Worm (Caenorhabditis elegans) whole organism, L2 larva: ENCODE measurements around the gene grd-9.

Experiments
- F13H6.1 ChIP-seq: sonication (generic microtip); optimal IDR thresholded peaks from 2 replicates; lab custom pipeline; 2016; ENCODE audit warnings: missing genetic modification characterization, missing compliant biosample characterization
- R02D3.7 ChIP-seq: fragments of 150-350 bp; optimal IDR thresholded peaks from 2 replicates; lab custom pipeline; 2014; ENCODE audit warnings: missing biosample characterization, missing genetic modification characterization
- Y55F3AM.14 ChIP-seq: fragments of 200-800 bp; sonication (Bioruptor generic); optimal IDR thresholded peaks from 2 replicates; lab custom pipeline; 2018; ENCODE audit warnings: mild to moderate bottlenecking, missing genetic modification characterization, missing compliant biosample characterization
- ZK546.5 ChIP-seq: sonication (generic microtip); optimal IDR thresholded peaks from 2 replicates; lab custom pipeline; 2017; ENCODE audit warnings: missing biosample characterization, missing genetic modification characterization
- alr-1 ChIP-seq: fragments of 150-350 bp; optimal IDR thresholded peaks from 2 replicates; lab custom pipeline; 2014; ENCODE audit warnings: missing biosample characterization, missing genetic modification characterization
- aly-2 ChIP-seq: fragments of 150-350 bp; optimal IDR thresholded peaks from 2 replicates; lab custom pipeline; 2014; ENCODE audit warnings: missing biosample characterization, missing genetic modification characterization
- blmp-1 ChIP-seq: sonication (generic microtip); optimal IDR thresholded peaks from 2 replicates; lab custom pipeline; 2017; ENCODE audit warnings: missing genetic modification characterization, mild to moderate bottlenecking, missing compliant biosample characterization, antibody characterized with exemption, moderate library complexity; ENCODE audit not compliant: insufficient read depth
- ceh-16 ChIP-seq: fragments of 150-350 bp; optimal IDR thresholded peaks from 2 replicates; lab custom pipeline; 2014; ENCODE audit warnings: missing biosample characterization, missing genetic modification characterization
- ceh-82 ChIP-seq: fragments of 150-350 bp; optimal IDR thresholded peaks from 2 replicates; lab custom pipeline; 2014; ENCODE audit warnings: missing biosample characterization, missing genetic modification characterization
- crh-2 ChIP-seq: sonication (generic microtip); optimal IDR thresholded peaks from 2 replicates; lab custom pipeline; 2017; ENCODE audit warnings: missing biosample characterization, missing genetic modification characterization
- egl-27 ChIP-seq: sonication (generic microtip); optimal IDR thresholded peaks from 3 replicates; lab custom pipeline; 2017; ENCODE audit warnings: missing biosample characterization, missing genetic modification reagents, missing genetic modification characterization
- elt-1 ChIP-seq: fragments of 150-350 bp; optimal IDR thresholded peaks from 2 replicates; lab custom pipeline; 2014; ENCODE audit warnings: missing biosample characterization, missing genetic modification characterization
- elt-3 ChIP-seq: sonication (generic microtip); optimal IDR thresholded peaks from 2 replicates; lab custom pipeline; 2017; ENCODE audit warnings: missing biosample characterization, missing genetic modification characterization
- gmeb-1 ChIP-seq: fragments of 150-350 bp; optimal IDR thresholded peaks from 2 replicates; lab custom pipeline; 2014; ENCODE audit warnings: missing biosample characterization, missing genetic modification characterization
- lin-11 ChIP-seq: fragments of 150-350 bp; sonication (generic microtip); optimal IDR thresholded peaks from 2 replicates; lab custom pipeline; 2014; ENCODE audit warnings: missing biosample characterization, missing genetic modification characterization, inconsistent platforms, mixed read lengths
- lin-13 ChIP-seq: fragments of 150-350 bp; optimal IDR thresholded peaks from 2 replicates; lab custom pipeline; 2014; ENCODE audit warnings: missing biosample characterization, missing genetic modification reagents, missing genetic modification characterization
- lin-39 ChIP-seq: fragments of 150-350 bp; optimal IDR thresholded peaks from 2 replicates; lab custom pipeline; 2014; ENCODE audit warnings: missing biosample characterization, missing genetic modification reagents, missing genetic modification characterization
- lsy-2 ChIP-seq, 2 experiments: fragments of 150-350 bp in 1 of 2; sonication (generic microtip) in 1 of 2; optimal IDR thresholded peaks; 2 replicates each; lab custom pipeline; 2014 to 2017; ENCODE audit warnings: missing biosample characterization in 2 of 2, missing genetic modification characterization in 2 of 2
- mab-5 ChIP-seq: fragments of 150-350 bp; optimal IDR thresholded peaks from 2 replicates; lab custom pipeline; 2014; ENCODE audit warnings: missing biosample characterization, missing genetic modification characterization
- mbf-1 ChIP-seq: sonication (generic microtip); optimal IDR thresholded peaks from 2 replicates; lab custom pipeline; 2017; ENCODE audit warnings: missing biosample characterization, missing genetic modification characterization
- mdl-1 ChIP-seq, 2 experiments: fragments of 150-350 bp in 1 of 2; sonication (generic microtip) in 1 of 2; optimal IDR thresholded peaks; 2 replicates each; lab custom pipeline; 2017; ENCODE audit warnings: missing biosample characterization in 2 of 2, missing genetic modification characterization in 2 of 2
- nhr-10 ChIP-seq: sonication (generic microtip); optimal IDR thresholded peaks from 2 replicates; lab custom pipeline; 2017; ENCODE audit warnings: missing biosample characterization, missing genetic modification characterization
- nhr-11 ChIP-seq: fragments of 150-350 bp; optimal IDR thresholded peaks from 2 replicates; lab custom pipeline; 2014; ENCODE audit warnings: missing biosample characterization, missing genetic modification characterization
- nhr-129 ChIP-seq: fragments of 150-350 bp; optimal IDR thresholded peaks from 2 replicates; lab custom pipeline; 2014; ENCODE audit warnings: missing biosample characterization, missing genetic modification characterization
- nhr-21 ChIP-seq: fragments of 150-350 bp; optimal IDR thresholded peaks from 2 replicates; lab custom pipeline; 2014; ENCODE audit warnings: missing biosample characterization, missing genetic modification characterization
- nhr-23 ChIP-seq: fragments of 150-350 bp; optimal IDR thresholded peaks from 2 replicates; lab custom pipeline; 2014; ENCODE audit warnings: missing biosample characterization, missing genetic modification reagents, missing genetic modification characterization
- nhr-25 ChIP-seq: fragments of 150-350 bp; sonication (generic microtip); optimal IDR thresholded peaks from 3 replicates; lab custom pipeline; 2014; ENCODE audit warnings: missing biosample characterization, missing genetic modification characterization
- nhr-6 ChIP-seq: fragments of 150-350 bp; optimal IDR thresholded peaks from 2 replicates; lab custom pipeline; 2014; ENCODE audit warnings: missing biosample characterization, missing genetic modification characterization
- peb-1 ChIP-seq: fragments of 150-350 bp; optimal IDR thresholded peaks from 2 replicates; lab custom pipeline; 2014; ENCODE audit warnings: missing biosample characterization, missing genetic modification characterization
- sem-4 ChIP-seq: fragments of 150-350 bp; optimal IDR thresholded peaks from 2 replicates; lab custom pipeline; 2014; ENCODE audit warnings: missing biosample characterization, missing genetic modification reagents, missing genetic modification characterization
- skn-1 ChIP-seq: sonication (generic microtip); optimal IDR thresholded peaks from 2 replicates; lab custom pipeline; 2017; ENCODE audit warnings: missing biosample characterization, missing genetic modification characterization
- sma-3 ChIP-seq: sonication (generic microtip); optimal IDR thresholded peaks from 2 replicates; lab custom pipeline; 2016; ENCODE audit warnings: missing genetic modification reagents, missing genetic modification characterization, missing compliant biosample characterization
- sma-9 ChIP-seq, 2 experiments: fragments of 150-350 bp in 1 of 2; sonication (generic microtip) in 1 of 2; optimal IDR thresholded peaks; 2 replicates each; lab custom pipeline; 2014 to 2016; ENCODE audit warnings: missing genetic modification characterization in 2 of 2, mild to moderate bottlenecking in 1 of 2, missing biosample characterization in 1 of 2, missing compliant biosample characterization in 1 of 2, missing genetic modification reagents in 1 of 2, moderate library complexity in 1 of 2
- snpc-4 ChIP-seq: fragments of 150-350 bp; optimal IDR thresholded peaks from 2 replicates; lab custom pipeline; 2014; ENCODE audit warnings: missing biosample characterization, missing genetic modification characterization
- unc-39 ChIP-seq: fragments of 150-350 bp; optimal IDR thresholded peaks from 2 replicates; lab custom pipeline; 2014; ENCODE audit warnings: missing biosample characterization, missing genetic modification characterization
- unc-55 ChIP-seq: fragments of 150-350 bp; sonication (generic microtip); optimal IDR thresholded peaks from 3 replicates; lab custom pipeline; 2014; ENCODE audit warnings: missing biosample characterization, missing genetic modification reagents, missing genetic modification characterization
- unc-62 ChIP-seq: fragments of 150-350 bp; optimal IDR thresholded peaks from 2 replicates; lab custom pipeline; 2014; ENCODE audit warnings: missing biosample characterization, missing genetic modification reagents, missing genetic modification characterization
- zag-1 ChIP-seq: fragments of 150-350 bp; optimal IDR thresholded peaks from 2 replicates; lab custom pipeline; 2014; ENCODE audit warnings: missing biosample characterization, missing genetic modification characterization
- ztf-1 ChIP-seq: fragments of 200-800 bp; sonication (Bioruptor generic); conservative IDR thresholded peaks from 2 replicates; pipeline ENCODE4 v1.3.6; 2022; ENCODE audit warnings: missing genetic modification characterization, missing compliant biosample characterization
- ztf-11 ChIP-seq: sonication (generic microtip); optimal IDR thresholded peaks from 2 replicates; lab custom pipeline; 2017; ENCODE audit warnings: missing biosample characterization, missing genetic modification characterization

The grd-9 gene

DNA sequence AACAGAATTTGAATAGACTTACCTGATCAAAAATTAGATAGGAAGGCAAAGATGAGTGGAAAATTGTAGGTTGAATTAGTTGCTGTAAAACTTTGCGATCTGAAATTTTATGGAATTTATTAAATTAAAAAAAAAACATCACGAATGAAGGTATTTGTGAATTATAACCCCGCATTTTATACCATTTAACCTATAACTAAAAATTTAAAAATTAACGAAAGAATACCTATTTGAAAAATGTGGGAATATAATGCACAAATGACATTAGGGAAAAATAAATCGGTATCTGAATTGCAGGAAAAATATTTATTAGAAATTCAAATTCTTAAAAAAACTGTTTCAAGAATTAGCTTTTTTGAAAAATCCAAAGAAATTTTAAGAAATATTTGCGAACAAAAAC lies 25.9 kb upstream of the grd-9 start, which contains the start of gene F26F12.4:
Gene F26F12.4 (minus strand): TSS at position 101 of the 400 bp plus-strand sequence.
- TF ChIP-seq elt-1 (tag; lab: Kevin White, UChicago) (no peak), gmeb-1 (tag; lab: Kevin White, UChicago) (no peak), mbf-1 (no peak), nhr-10 (no peak), egl-27 (tag; lab: Kevin White, UChicago) (no peak), unc-62 (no peak), alr-1 (tag; lab: Kevin White, UChicago) (no peak), ztf-11 (tag; lab: Kevin White, UChicago) (no peak), ceh-82 (tag; lab: Kevin White, UChicago) (no peak), mdl-1 (tag; optimal IDR thresholded peaks at IDR 0.05; lab: Kevin White, UChicago) (no peak), nhr-21 (no peak), lsy-2 (tag; optimal IDR thresholded peaks at IDR 0.05; lab: Kevin White, UChicago) (no peak), crh-2 (tag; lab: Kevin White, UChicago) (no peak), elt-3 (no peak), nhr-6 (no peak), unc-55 (GFP tag; lab: Kevin White, UChicago) (no peak), lin-11 (no peak), R02D3.7 (tag; lab: Kevin White, UChicago) (no peak), sma-3 (GFP tag; lab: Kevin White, UChicago) (no peak), sem-4 (tag; lab: Kevin White, UChicago) (no peak)

DNA sequence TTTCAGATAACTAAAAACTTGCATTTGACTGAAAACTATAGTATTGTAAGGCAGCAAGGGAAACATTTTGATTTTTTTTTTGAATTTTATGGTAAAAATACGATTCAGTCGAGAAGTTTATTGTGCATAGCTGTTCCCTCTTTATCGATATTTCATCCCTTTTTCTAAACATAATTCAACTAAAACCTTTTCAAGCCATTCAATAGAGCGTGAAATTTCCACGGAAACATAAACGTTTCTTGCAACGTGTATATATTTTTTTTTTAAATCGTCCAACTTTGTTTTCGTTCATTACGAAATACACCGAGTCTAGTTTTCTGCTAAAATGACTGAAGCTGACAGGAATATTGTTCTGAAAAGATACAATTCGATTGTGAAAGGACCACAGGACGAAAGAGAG lies 23.4 kb upstream of the grd-9 start, which contains the start of gene C02G6.2:
Gene C02G6.2 (plus strand): TSS at position 301 of the 400 bp plus-strand sequence.
- TF ChIP-seq unc-55 (GFP tag; lab: Kevin White, UChicago), result no peak
- no peak for TF ChIP-seq unc-39
- no peak for TF ChIP-seq Y55F3AM.14 (GFP tag; lab: Kevin White, UChicago)
- TF ChIP-seq ZK546.5 (tag; lab: Kevin White, UChicago), result no peak
- no peak for TF ChIP-seq crh-2 (tag; lab: Kevin White, UChicago)
- TF ChIP-seq nhr-129 (tag; lab: Kevin White, UChicago), result no peak
- TF ChIP-seq zag-1 (tag; lab: Kevin White, UChicago), result no peak
- TF ChIP-seq mdl-1 (tag; optimal IDR thresholded peaks at IDR 0.05; lab: Kevin White, UChicago), result no peak
- no peak for TF ChIP-seq aly-2
- no peak for TF ChIP-seq elt-1 (tag; lab: Kevin White, UChicago)
- no peak for TF ChIP-seq gmeb-1 (tag; lab: Kevin White, UChicago)
- TF ChIP-seq lin-13, result no peak

DNA sequence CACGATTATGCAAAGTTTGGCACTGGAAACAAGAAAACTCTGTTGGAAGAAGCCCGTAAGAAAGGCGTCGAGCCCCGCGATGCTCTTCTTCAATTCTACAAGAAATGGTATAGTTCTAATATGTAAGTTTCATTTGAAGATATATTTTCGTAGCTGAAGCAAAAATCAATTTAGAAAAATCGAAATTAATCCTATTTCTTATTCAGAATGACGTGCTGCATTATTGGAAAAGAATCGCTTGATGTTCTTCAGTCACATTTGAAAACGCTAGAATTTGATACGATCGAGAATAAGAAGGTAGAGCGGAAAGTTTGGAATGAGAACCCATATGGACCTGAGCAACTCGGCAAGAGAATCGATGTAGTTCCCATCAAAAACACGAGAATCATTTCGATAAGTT lies 18.2 kb upstream of the grd-9 start:
- no peak for TF ChIP-seq nhr-25 (tag; lab: Kevin White, UChicago)
- no peak for TF ChIP-seq ztf-1 (GFP tag; lab: Robert Waterston, UW)
- TF ChIP-seq lin-13, result no peak
- TF ChIP-seq mbf-1, result no peak
- no peak for TF ChIP-seq ZK546.5 (tag; lab: Kevin White, UChicago)
- TF ChIP-seq mab-5 (tag; lab: Kevin White, UChicago), result no peak
- TF ChIP-seq sem-4 (tag; lab: Kevin White, UChicago), result no peak
- TF ChIP-seq nhr-129 (tag; lab: Kevin White, UChicago), result no peak
- TF ChIP-seq mdl-1 (tag; optimal IDR thresholded peaks at IDR 0.05; lab: Kevin White, UChicago), result no peak
- TF ChIP-seq snpc-4, result no peak
- TF ChIP-seq lin-39 (tag; lab: Kevin White, UChicago), result no peak
- TF ChIP-seq ceh-16 (tag; lab: Kevin White, UChicago), result no peak
- TF ChIP-seq unc-55 (GFP tag; lab: Kevin White, UChicago), result no peak
- no peak for TF ChIP-seq zag-1 (tag; lab: Kevin White, UChicago)
- no peak for TF ChIP-seq sma-9 (GFP tag; optimal IDR thresholded peaks at IDR 0.05; lab: Kevin White, UChicago)
- no peak for TF ChIP-seq sma-9 (tag; optimal IDR thresholded peaks at IDR 0.05; lab: Kevin White, UChicago)
- TF ChIP-seq unc-62, result no peak
- TF ChIP-seq alr-1 (tag; lab: Kevin White, UChicago), result no peak

- TF ChIP-seq lin-39 (tag; lab: Kevin White, UChicago) (no peak), blmp-1 (tag; lab: Kevin White, UChicago) (no peak), gmeb-1 (tag; lab: Kevin White, UChicago) (no peak), nhr-129 (tag; lab: Kevin White, UChicago) (no peak), peb-1 (tag; lab: Kevin White, UChicago) (no peak), aly-2 (no peak), nhr-23 (tag; lab: Kevin White, UChicago) (no peak), ZK546.5 (tag; lab: Kevin White, UChicago) (no peak), ceh-16 (tag; lab: Kevin White, UChicago) (no peak), sem-4 (tag; lab: Kevin White, UChicago) (no peak), F13H6.1 (tag; lab: Kevin White, UChicago) (no peak), lin-11 (no peak), lin-13 (no peak), egl-27 (tag; lab: Kevin White, UChicago) (no peak), skn-1 (tag; lab: Kevin White, UChicago) (no peak), nhr-11 (tag; lab: Kevin White, UChicago) (no peak)
- TF ChIP-seq, all 48 proteins: peak for 0
Measured at ce11 chrV:5880064-5880463, 15.1 kb upstream of the grd-9 start, which contains the start of gene C02G6.3. Gene C02G6.3 (plus strand): TSS chrV:5880364.
